Worm (Caenorhabditis elegans): ENCODE results near the gene H03E18.1.
"Not testable (repeated sequence)": the region's sequence is repeated elsewhere in the genome, so short reads cannot be mapped to it uniquely, and the experiment has no call there.

Gene H03E18.1

DNA sequence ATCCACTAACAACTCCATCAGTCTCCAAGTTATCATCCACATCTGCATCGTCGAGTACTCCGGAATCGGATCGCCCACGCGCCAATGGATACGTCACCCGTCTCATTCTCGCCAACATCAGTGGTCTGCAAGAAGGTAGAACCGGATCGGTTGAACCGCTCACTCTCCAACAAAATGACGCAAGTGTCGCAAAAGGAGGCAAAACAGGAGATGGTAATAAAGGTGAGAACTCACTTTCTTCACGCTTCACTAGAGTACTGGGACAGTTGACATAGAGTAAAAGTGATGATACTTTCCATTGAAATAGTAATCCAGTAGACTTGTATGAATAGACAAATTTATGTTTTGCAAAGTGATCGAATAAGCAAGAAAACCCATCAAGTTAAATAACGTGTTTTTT is 1.4 kb downstream of the H03E18.1 start:
- TF ChIP-seq pes-1 (GFP tag; IDR thresholded peaks at IDR 0.05) (no peak), tbx-37 (GFP tag; conservative IDR thresholded peaks at IDR 0.05) (no peak), scrt-1 (GFP tag; IDR thresholded peaks at IDR 0.05) (no peak), F13C5.2 (tag; optimal IDR thresholded peaks at IDR 0.05) (no peak), B0310.2 (tag; optimal IDR thresholded peaks at IDR 0.05) (no peak), aly-1 (tag; optimal IDR thresholded peaks at IDR 0.05) (no peak), tra-4 (tag; optimal IDR thresholded peaks at IDR 0.05) (no peak), ama-1 (optimal IDR thresholded peaks at IDR 0.05) (no peak), ceh-36 (tag; optimal IDR thresholded peaks at IDR 0.05) (no peak), ceh-13 (GFP tag; optimal IDR thresholded peaks at IDR 0.05) (no peak), hmg-4 (GFP tag; optimal IDR thresholded peaks at IDR 0.05) (no peak), hnd-1 (tag; optimal IDR thresholded peaks at IDR 0.05) (no peak), tbx-11 (GFP tag; IDR thresholded peaks at IDR 0.05) (no peak), ets-7 (tag; optimal IDR thresholded peaks at IDR 0.05) (no peak)

DNA sequence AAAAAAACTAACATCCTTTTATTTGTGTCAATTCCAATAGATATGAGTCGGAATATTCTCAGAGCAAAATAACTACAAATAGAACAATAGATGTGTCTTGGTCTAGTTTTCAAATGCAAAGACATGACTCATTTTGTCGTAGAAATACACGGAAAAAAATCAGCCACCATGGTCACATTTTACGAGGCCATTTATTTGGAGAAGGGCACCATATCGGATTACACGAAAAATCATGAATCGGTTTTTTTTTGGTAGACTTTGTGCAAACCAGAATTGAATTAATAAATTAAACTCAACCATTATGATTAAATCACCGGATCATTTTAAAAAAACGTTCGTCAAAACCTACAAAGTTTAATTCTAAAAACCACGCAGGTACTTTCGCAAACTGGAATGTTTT is 12.7 kb downstream of the H03E18.1 start, which contains the start of gene H03E18.2:
H03E18.2 (minus strand) TSS at position 101 of the 400 bp plus-strand sequence.
- TF ChIP-seq ceh-13 (GFP tag; optimal IDR thresholded peaks at IDR 0.05) (no peak), ama-1 (optimal IDR thresholded peaks at IDR 0.05) (no peak), hmbx-1 (tag; optimal IDR thresholded peaks at IDR 0.05) (no peak), ets-7 (tag; optimal IDR thresholded peaks at IDR 0.05) (no peak), F13C5.2 (tag; optimal IDR thresholded peaks at IDR 0.05) (no peak)

DNA sequence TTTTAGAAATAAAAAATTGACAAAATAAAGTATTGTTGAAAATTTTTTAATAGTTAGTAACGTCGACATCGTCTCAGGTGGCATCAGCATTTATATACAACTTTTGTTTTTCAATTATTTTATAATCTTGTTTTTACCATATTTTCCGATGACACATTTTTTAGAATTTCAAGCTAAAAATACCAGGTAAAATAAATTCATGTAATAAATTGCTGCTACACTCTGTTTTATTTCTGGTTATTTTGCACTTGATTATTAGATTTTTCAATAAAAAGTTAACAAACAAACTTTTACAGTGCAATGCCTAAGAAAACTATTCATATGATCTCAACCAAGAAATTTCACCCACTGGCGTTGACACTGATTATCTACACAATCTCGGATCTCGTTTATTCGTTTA is 13.9 kb downstream of the H03E18.1 start, which contains the start of gene C03G5.14:
C03G5.14 (plus strand) TSS at position 301 of the 400 bp plus-strand sequence.
- TF ChIP-seq B0310.2 (tag; optimal IDR thresholded peaks at IDR 0.05), result no peak
- no peak for TF ChIP-seq hnd-1 (tag; optimal IDR thresholded peaks at IDR 0.05)
- no peak for TF ChIP-seq ets-7 (tag; optimal IDR thresholded peaks at IDR 0.05)
- no peak for TF ChIP-seq aly-1 (tag; optimal IDR thresholded peaks at IDR 0.05)
- TF ChIP-seq tra-4 (tag; optimal IDR thresholded peaks at IDR 0.05), result no peak
- no peak for TF ChIP-seq ceh-13 (GFP tag; optimal IDR thresholded peaks at IDR 0.05)
- TF ChIP-seq flt-1 (GFP tag; IDR thresholded peaks at IDR 0.05), result no peak
- no peak for TF ChIP-seq ama-1 (optimal IDR thresholded peaks at IDR 0.05)
- TF ChIP-seq F13C5.2 (tag; optimal IDR thresholded peaks at IDR 0.05), result no peak
- TF ChIP-seq scrt-1 (GFP tag; IDR thresholded peaks at IDR 0.05), result no peak
- TF ChIP-seq hmbx-1 (tag; optimal IDR thresholded peaks at IDR 0.05), result no peak
- no peak for TF ChIP-seq hmg-4 (GFP tag; optimal IDR thresholded peaks at IDR 0.05)

DNA sequence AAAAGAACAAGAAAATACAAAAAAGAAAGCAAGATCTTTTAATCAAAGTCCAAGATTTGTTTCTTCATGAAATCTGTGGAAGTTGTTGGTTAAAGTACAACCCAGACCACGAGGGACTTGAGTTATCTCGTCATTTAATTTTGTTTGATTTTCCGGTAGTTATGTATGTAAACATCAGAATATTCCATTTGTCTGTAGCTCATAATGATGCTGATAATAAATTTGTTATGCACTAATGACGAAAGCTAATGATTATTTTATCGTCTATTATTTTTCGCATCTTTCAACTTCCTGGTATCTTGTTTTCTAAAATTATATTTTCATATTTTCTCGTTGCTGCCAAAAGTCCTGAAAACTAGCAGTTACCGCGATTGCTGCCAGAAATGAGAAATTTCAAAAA is 15.3 kb downstream of the H03E18.1 start:
- TF ChIP-seq pes-1 (GFP tag; IDR thresholded peaks at IDR 0.05), result no peak
- no peak for TF ChIP-seq hnd-1 (tag; optimal IDR thresholded peaks at IDR 0.05)
- TF ChIP-seq ama-1 (optimal IDR thresholded peaks at IDR 0.05), result no peak

DNA sequence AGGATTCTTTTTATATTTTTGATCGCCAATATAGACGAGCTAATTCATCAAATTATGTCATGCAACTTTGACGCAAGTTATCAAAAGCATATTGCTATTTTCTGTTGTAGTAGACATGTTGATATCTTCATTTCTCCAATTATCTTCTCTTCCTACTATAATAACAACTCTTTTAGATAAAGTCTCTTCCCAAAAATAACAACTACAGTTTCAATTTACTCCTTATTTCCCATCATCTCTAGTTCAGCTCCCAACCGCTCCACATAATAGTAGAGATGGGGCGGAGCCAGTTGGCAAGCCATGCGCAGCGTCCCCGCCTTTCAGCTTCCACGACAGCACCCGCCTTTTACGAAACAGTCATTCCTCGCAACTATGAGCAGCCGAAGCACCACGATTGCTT is 20.3 kb downstream of the H03E18.1 start, which contains the start of gene flp-5:
flp-5 (plus strand) TSS at position 301 of the 400 bp plus-strand sequence.
- TF ChIP-seq ets-7 (tag; optimal IDR thresholded peaks at IDR 0.05), result no peak
- no peak for TF ChIP-seq tbx-37 (GFP tag; conservative IDR thresholded peaks at IDR 0.05)
- no peak for TF ChIP-seq pes-1 (GFP tag; IDR thresholded peaks at IDR 0.05)
- no peak for TF ChIP-seq hmbx-1 (tag; optimal IDR thresholded peaks at IDR 0.05)
- TF ChIP-seq ama-1 (optimal IDR thresholded peaks at IDR 0.05), result no peak
- no peak for TF ChIP-seq sea-1 (GFP tag; conservative IDR thresholded peaks at IDR 0.05)
- no peak for TF ChIP-seq F13C5.2 (tag; optimal IDR thresholded peaks at IDR 0.05)
- TF ChIP-seq flt-1 (GFP tag; IDR thresholded peaks at IDR 0.05), result no peak
- TF ChIP-seq tbx-11 (GFP tag; IDR thresholded peaks at IDR 0.05), result no peak
- TF ChIP-seq hmg-4 (GFP tag; optimal IDR thresholded peaks at IDR 0.05), result no peak
- TF ChIP-seq ceh-36 (tag; optimal IDR thresholded peaks at IDR 0.05), result no peak
- no peak for TF ChIP-seq ceh-13 (GFP tag; optimal IDR thresholded peaks at IDR 0.05)
- no peak for TF ChIP-seq scrt-1 (GFP tag; IDR thresholded peaks at IDR 0.05)

DNA sequence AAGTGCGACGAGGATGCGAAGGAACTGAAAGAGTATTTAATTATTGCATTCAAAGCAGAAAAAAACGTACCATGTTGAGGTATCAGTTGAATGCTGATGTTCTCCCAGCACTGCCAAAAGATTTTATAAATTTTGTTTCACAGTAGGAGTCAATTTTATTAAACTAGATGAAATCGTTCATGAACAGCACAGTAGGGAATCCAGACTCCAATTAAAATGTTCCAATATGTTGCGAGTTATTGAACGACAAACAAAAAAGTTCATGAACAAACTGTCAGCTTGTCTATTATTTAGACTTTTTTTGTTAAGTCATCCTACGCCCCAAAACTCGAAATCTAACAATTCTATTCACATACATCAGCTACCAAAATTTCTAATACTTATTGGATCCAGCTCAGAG is 27.3 kb downstream of the H03E18.1 start, which contains the start of gene nspc-1:
nspc-1 (minus strand) TSS at position 101 of the 400 bp plus-strand sequence.
- TF ChIP-seq tbx-37 (GFP tag; conservative IDR thresholded peaks at IDR 0.05); hnd-1 (tag; optimal IDR thresholded peaks at IDR 0.05); ceh-13 (GFP tag; optimal IDR thresholded peaks at IDR 0.05): not testable (repeated sequence)

DNA sequence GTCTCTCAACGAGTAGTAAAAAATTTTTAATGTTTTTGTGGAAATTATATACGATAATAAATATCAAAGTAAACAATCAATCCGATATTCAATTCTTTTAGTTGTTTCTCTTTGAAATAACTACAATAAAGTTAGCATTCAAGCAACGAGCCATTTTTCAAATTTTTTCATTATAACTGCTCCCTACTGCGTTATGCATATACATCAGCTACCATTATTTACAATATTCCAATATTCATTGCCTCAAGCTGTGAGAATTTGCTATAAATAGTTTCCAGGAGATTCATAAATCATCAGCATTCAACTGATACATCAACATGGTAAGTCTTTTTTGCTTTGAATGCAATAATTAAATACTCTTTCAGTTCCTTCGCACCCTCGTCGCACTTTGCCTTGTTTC is 29.1 kb downstream of the H03E18.1 start, which contains the start of gene nspc-3:
nspc-3 (plus strand) TSS at position 301 of the 400 bp plus-strand sequence.
- TF ChIP-seq tra-4 (tag; optimal IDR thresholded peaks at IDR 0.05), result no peak
- TF ChIP-seq aly-1 (tag; optimal IDR thresholded peaks at IDR 0.05), result no peak
- TF ChIP-seq B0310.2 (tag; optimal IDR thresholded peaks at IDR 0.05), result no peak
- TF ChIP-seq F13C5.2 (tag; optimal IDR thresholded peaks at IDR 0.05), result no peak
- TF ChIP-seq hmbx-1 (tag; optimal IDR thresholded peaks at IDR 0.05), result no peak
- no peak for TF ChIP-seq scrt-1 (GFP tag; IDR thresholded peaks at IDR 0.05)

DNA sequence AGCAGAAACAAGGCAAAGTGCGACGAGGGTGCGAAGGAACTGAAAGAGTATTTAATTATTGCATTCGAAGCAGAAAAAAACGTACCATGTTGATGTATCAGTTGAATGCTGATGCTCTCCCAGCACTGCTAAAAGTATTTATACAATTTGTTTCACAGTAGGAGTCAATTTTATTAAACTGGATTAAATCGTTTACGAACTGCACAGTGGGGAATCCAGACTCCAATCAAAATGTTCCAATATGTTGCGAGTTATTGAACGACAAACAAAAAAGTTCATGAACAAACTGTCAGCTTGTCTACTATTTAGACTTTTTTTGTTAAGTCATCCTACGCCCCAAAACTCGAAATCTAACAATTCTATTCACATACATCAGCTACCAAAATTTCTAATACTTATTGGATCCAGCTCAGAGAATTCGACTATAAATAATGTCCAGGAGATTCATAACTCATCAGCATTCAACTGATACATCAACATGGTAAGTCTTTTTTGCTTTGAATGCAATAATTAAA is 30.6 kb downstream of the H03E18.1 start, which contains the start of the genes nspc-4 and nspc-5:
nspc-4 (minus strand) TSS at position 101 of the 515 bp plus-strand sequence.
nspc-5 (plus strand) TSS at position 465 of the 515 bp plus-strand sequence.
- TF ChIP-seq B0310.2 (tag; optimal IDR thresholded peaks at IDR 0.05); aly-1 (tag; optimal IDR thresholded peaks at IDR 0.05); hmg-4 (GFP tag; optimal IDR thresholded peaks at IDR 0.05): not testable (repeated sequence)

DNA sequence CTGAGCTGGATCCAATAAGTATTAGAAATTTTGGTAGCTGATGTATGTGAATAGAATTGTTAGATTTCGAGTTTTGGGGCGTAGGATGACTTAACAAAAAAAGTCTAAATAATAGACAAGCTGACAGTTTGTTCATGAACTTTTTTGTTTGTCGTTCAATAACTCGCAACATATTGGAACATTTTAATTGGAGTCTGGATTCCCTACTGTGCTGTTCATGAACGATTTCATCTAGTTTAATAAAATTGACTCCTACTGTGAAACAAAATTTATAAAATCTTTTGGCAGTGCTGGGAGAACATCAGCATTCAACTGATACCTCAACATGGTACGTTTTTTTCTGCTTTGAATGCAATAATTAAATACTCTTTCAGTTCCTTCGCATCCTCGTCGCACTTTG is 33.9 kb downstream of the H03E18.1 start, which contains the start of gene nspc-7:
nspc-7 (plus strand) TSS at position 301 of the 400 bp plus-strand sequence.
- TF ChIP-seq ama-1 (optimal IDR thresholded peaks at IDR 0.05); tra-4 (tag; optimal IDR thresholded peaks at IDR 0.05); hnd-1 (tag; optimal IDR thresholded peaks at IDR 0.05): not testable (repeated sequence)

All from whole organism, early embryonic.